Fruit fly (Drosophila melanogaster): ENCODE measurements around the gene CG8773.
A peak's percentile ranks its signal among the peaks of the same experiment; 100 is the strongest.

The CG8773 gene

dm6 chr3R:13333031-13333430, 38.5 kb downstream of the CG8773 start:
- TF ChIP-seq Atf-2 (GFP tag; optimal IDR thresholded peaks at IDR 0.05) (no peak), sd (tag; optimal IDR thresholded peaks at IDR 0.05) (peak; percentile 81), ab (GFP tag; optimal IDR thresholded peaks at IDR 0.05) (no peak), Chrac-16 (GFP tag; optimal IDR thresholded peaks at IDR 0.05) (no peak), Trl (optimal IDR thresholded peaks at IDR 0.05) (no peak), Trl (GFP tag; optimal IDR thresholded peaks at IDR 0.05) (no peak), sens (GFP tag) (no peak), pho (GFP tag; optimal IDR thresholded peaks at IDR 0.05) (no peak), CG13894 (tag; optimal IDR thresholded peaks at IDR 0.05) (peak; percentile 2), CG5953 (GFP tag; IDR thresholded peaks at IDR 0.05) (no peak), CG10267 (tag; optimal IDR thresholded peaks at IDR 0.05) (no peak), chinmo (GFP tag; IDR thresholded peaks at IDR 0.05; ENCODE audit: partially characterized antibody) (peak; percentile 80; the same call in 2 of the 4 replicates), Rfx (GFP tag; IDR thresholded peaks at IDR 0.05) (no peak), HLH4C (GFP tag; IDR thresholded peaks at IDR 0.05; ENCODE audit: partially characterized antibody) (no peak), Med (GFP tag) (no peak), gfzf (GFP tag; optimal IDR thresholded peaks at IDR 0.05) (no peak), Jarid2 (GFP tag; optimal IDR thresholded peaks at IDR 0.05) (no peak), Max (GFP tag; optimal IDR thresholded peaks at IDR 0.05) (no peak), CG4820 (GFP tag; optimal IDR thresholded peaks at IDR 0.05) (no peak), br (optimal IDR thresholded peaks at IDR 0.05) (no peak), CG42726 (GFP tag; IDR thresholded peaks at IDR 0.05; ENCODE audit: partially characterized antibody) (no peak), CG30431 (GFP tag; optimal IDR thresholded peaks at IDR 0.05) (no peak), Lim3 (GFP tag; IDR thresholded peaks at IDR 0.05) (no peak), az2 (GFP tag; optimal IDR thresholded peaks at IDR 0.05) (no peak), tgo (GFP tag; IDR thresholded peaks at IDR 0.05) (no peak), CG1024 (GFP tag; IDR thresholded peaks at IDR 0.05) (no peak), pnt (GFP tag; optimal IDR thresholded peaks at IDR 0.05) (no peak), CG13424 (tag; optimal IDR thresholded peaks at IDR 0.05) (no peak), CG2889 (GFP tag; IDR thresholded peaks at IDR 0.05) (no peak), bcd (GFP tag; optimal IDR thresholded peaks at IDR 0.05) (no peak), insv (GFP tag; optimal IDR thresholded peaks at IDR 0.05) (no peak), CG14441 (GFP tag; IDR thresholded peaks at IDR 0.05) (no peak), psq (GFP tag; optimal IDR thresholded peaks at IDR 0.05) (no peak), abd-A (tag; optimal IDR thresholded peaks at IDR 0.05) (peak; percentile 57), btn (GFP tag; optimal IDR thresholded peaks at IDR 0.05) (no peak), sqz (GFP tag; optimal IDR thresholded peaks at IDR 0.05) (no peak)

- TF ChIP-seq CG8359 (GFP tag; optimal IDR thresholded peaks at IDR 0.05; ENCODE audit: borderline replicate concordance) (no peak), CG42726 (GFP tag; IDR thresholded peaks at IDR 0.05; ENCODE audit: partially characterized antibody) (no peak), onecut (GFP tag; IDR thresholded peaks at IDR 0.05) (no peak), CG17612 (GFP tag; IDR thresholded peaks at IDR 0.05) (no peak), CG31365 (tag; optimal IDR thresholded peaks at IDR 0.05) (no peak), Chrac-16 (GFP tag; optimal IDR thresholded peaks at IDR 0.05) (no peak), CG12769 (tag; optimal IDR thresholded peaks at IDR 0.05) (peak; percentile 15), Deaf1 (tag; optimal IDR thresholded peaks at IDR 0.05) (peak; percentile 90), CG4820 (GFP tag; optimal IDR thresholded peaks at IDR 0.05) (no peak), Rx (GFP tag; IDR thresholded peaks at IDR 0.05) (no peak), CG7271 (tag; optimal IDR thresholded peaks at IDR 0.05) (no peak), Adf1 (GFP tag; IDR thresholded peaks at IDR 0.05) (peak; percentile 79), CG13894 (tag; optimal IDR thresholded peaks at IDR 0.05) (peak; percentile 56), CG10147 (GFP tag; optimal IDR thresholded peaks at IDR 0.05) (no peak), ewg (GFP tag; optimal IDR thresholded peaks at IDR 0.05) (no peak), CG13624 (GFP tag; optimal IDR thresholded peaks at IDR 0.05) (no peak), abd-A (tag; optimal IDR thresholded peaks at IDR 0.05) (peak; percentile 23), Bgb (GFP tag; IDR thresholded peaks at IDR 0.05; ENCODE audit: partially characterized antibody) (0 out of 2 replicates have a peak, but pooled peaks have one; percentile 11), wor (GFP tag; IDR thresholded peaks at IDR 0.05) (no peak), CG7987 (GFP tag; optimal IDR thresholded peaks at IDR 0.05) (no peak), Jarid2 (GFP tag; optimal IDR thresholded peaks at IDR 0.05) (peak; percentile 2), scrt (GFP tag; optimal IDR thresholded peaks at IDR 0.05) (peak; percentile 83), chinmo (GFP tag; IDR thresholded peaks at IDR 0.05; ENCODE audit: partially characterized antibody) (0 out of 4 replicates have a peak, but pooled peaks have one; percentile 36)
Measured at dm6 chr3R:13334007-13334406, 39.5 kb downstream of the CG8773 start, which contains the start of gene PK2-R2. TSS of gene PK2-R2 (minus strand) at chr3R:13334166.

Data from whole organism, embryonic.